Fruit fly (Drosophila melanogaster) whole organism, embryonic: ENCODE data around the gene Galphai.

Experiments
- CG17385 ChIP-seq: fragments of 200-800 bp; sonication (Bioruptor generic); optimal IDR thresholded peaks from 3 replicates; lab custom pipeline; 2018; ENCODE audit warnings: missing biosample characterization, mild to moderate bottlenecking, missing genetic modification characterization
- CG17802 ChIP-seq: fragments of 200-800 bp; sonication (Bioruptor generic); optimal IDR thresholded peaks from 2 replicates; lab custom pipeline; 2018; ENCODE audit warnings: missing biosample characterization, mild to moderate bottlenecking, missing genetic modification characterization, moderate library complexity
- CG2875 ChIP-seq: fragments of 200-800 bp; sonication (Bioruptor generic); optimal IDR thresholded peaks from 2 replicates; lab custom pipeline; 2017; ENCODE audit warnings: missing biosample characterization, mild to moderate bottlenecking, missing genetic modification characterization, missing genetic modification reagents
- CG31365 ChIP-seq: fragments of 200-800 bp; sonication (Bioruptor generic); optimal IDR thresholded peaks from 2 replicates; lab custom pipeline; 2018; ENCODE audit warnings: missing biosample characterization, mild to moderate bottlenecking, missing genetic modification characterization
- CG6254 ChIP-seq: fragments of 200-800 bp; sonication (Bioruptor generic); optimal IDR thresholded peaks from 3 replicates; lab custom pipeline; 2017; ENCODE audit warnings: mild to moderate bottlenecking, missing biosample characterization, missing genetic modification reagents, missing genetic modification characterization
- Ravus ChIP-seq: fragments of 200-800 bp; sonication (Bioruptor generic); IDR thresholded peaks from 2 replicates; pipeline ENCODE4 v1.3.6; 2022; ENCODE audit warnings: missing biosample characterization, missing genetic modification characterization
- Sry-δ ChIP-seq: fragments of 200-800 bp; sonication (Bioruptor generic); optimal IDR thresholded peaks from 2 replicates; lab custom pipeline; 2016; ENCODE audit warnings: missing biosample characterization, missing genetic modification characterization
- ac ChIP-seq: fragments of 200-800 bp; sonication (Bioruptor generic); optimal IDR thresholded peaks from 3 replicates; lab custom pipeline; 2017; ENCODE audit warnings: missing biosample characterization, mild to moderate bottlenecking, missing genetic modification characterization
- ara ChIP-seq: fragments of 200-800 bp; sonication (Bioruptor generic); IDR thresholded peaks from 2 replicates; pipeline ENCODE4 v1.3.6; 2022; ENCODE audit warnings: missing biosample characterization, missing genetic modification characterization
- corto ChIP-seq: fragments of 200-800 bp; sonication (Bioruptor generic); optimal IDR thresholded peaks from 2 replicates; lab custom pipeline; 2016; ENCODE audit warnings: missing biosample characterization, mild to moderate bottlenecking, missing genetic modification characterization, moderate library complexity
- kay ChIP-seq: fragments of 200-800 bp; sonication (Bioruptor generic); optimal IDR thresholded peaks from 2 replicates; lab custom pipeline; 2016; ENCODE audit warnings: missing biosample characterization, missing genetic modification characterization

DNA sequence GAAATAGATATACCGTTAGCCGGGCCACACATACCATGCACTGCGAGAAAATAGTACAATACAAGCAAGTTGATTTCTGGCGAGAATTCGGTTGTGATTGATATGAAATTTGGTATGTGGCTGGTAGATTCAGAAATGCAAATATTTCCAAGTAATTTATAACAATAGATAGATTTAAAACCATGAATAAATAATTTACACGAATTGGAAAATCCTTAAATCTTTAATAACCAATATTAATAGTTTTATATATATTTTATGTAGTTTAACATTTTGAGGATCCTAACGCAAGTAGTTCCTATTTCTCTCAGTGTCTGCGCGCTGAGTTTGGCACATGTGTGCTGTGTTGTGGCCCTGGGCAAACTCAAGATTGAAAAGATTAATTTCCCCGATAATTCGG lies 2.0 kb upstream of the Galphai start:
- no peak for TF ChIP-seq CG31365
- TF ChIP-seq ac (GFP tag; lab: Kevin White, UChicago): peak; percentile 66
- TF ChIP-seq CG17802 (tag; lab: Kevin White, UChicago): no peak
- peak; percentile 11 for TF ChIP-seq Sry-δ (GFP tag; lab: Kevin White, UChicago)
- peak; percentile 33 for TF ChIP-seq CG17385
- no peak for TF ChIP-seq CG6254 (GFP tag; lab: Kevin White, UChicago)
- peak; percentile 50; the same call in 1 of the 2 replicates for TF ChIP-seq ara (GFP tag; lab: Robert Waterston, UW)
- TF ChIP-seq CG2875: peak; percentile 25
- no peak for TF ChIP-seq corto (GFP tag; lab: Kevin White, UChicago)
- TF ChIP-seq kay: no peak
- TF ChIP-seq Ravus (GFP tag; lab: Robert Waterston, UW): no peak
